Fruit fly (Drosophila melanogaster): Measurements from ENCODE around the gene CG6908.
A peak's percentile ranks its signal among the peaks of the same experiment; 100 is the strongest.

DNA sequence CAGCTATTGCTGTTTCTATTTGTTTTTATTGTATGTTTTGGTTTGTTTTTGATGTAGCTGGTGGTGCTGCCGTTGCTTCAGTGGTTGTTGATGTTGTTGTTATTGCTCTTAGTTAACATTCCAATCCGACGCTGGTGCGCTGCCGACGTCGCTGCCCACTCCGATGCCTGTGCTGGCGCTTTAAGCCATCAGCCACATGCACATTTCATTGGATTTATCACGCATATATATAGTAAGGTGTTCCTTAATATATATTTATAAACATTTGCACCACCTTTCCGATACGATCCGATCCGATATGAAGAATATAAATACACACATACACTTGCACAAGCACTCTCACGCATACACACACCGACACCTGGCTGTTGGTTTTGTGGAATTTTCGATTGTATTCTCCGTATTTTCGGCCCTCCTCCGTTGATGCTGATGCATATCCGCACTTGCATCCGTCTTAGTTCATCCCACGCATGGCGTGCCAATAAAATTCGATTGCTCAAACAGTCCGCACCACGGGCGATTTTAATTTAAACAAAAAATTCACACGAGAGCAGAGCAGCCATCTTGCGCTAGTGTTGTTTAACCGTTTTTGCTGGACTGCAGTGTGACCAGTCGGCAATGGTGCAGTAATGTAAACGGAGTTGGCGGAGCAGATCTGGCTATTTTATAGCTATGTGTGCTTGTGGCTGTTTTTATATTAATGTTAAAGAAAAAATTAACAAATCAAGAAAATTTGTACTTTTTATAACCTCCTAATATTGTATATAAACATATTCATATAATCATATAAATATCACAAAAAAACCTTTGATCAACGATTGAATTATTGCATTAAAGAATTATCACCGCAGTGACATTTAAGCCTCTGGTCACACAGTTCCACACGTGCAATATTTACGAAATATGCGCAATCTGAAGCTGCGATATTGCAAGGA, 39.5 kb downstream of the CG6908 start, which contains the start of the genes Csk and Elp1:
- no peak for TF ChIP-seq pan (optimal IDR thresholded peaks at IDR 0.05)
- peak; percentile 41 for TF ChIP-seq CG9705 (GFP tag; optimal IDR thresholded peaks at IDR 0.05)
- TF ChIP-seq Jra (GFP tag; optimal IDR thresholded peaks at IDR 0.05) = no peak
- TF ChIP-seq rgr (GFP tag; optimal IDR thresholded peaks at IDR 0.05) = peak; percentile 69
- no peak for TF ChIP-seq sage (GFP tag; optimal IDR thresholded peaks at IDR 0.05)
- TF ChIP-seq lola (GFP tag; optimal IDR thresholded peaks at IDR 0.05) = no peak
- peak; percentile 63 for TF ChIP-seq h (GFP tag; optimal IDR thresholded peaks at IDR 0.05)
- peak; percentile 51 for TF ChIP-seq sv (GFP tag; optimal IDR thresholded peaks at IDR 0.05)
- no peak for TF ChIP-seq Vsx2 (GFP tag; optimal IDR thresholded peaks at IDR 0.05; ENCODE audit: partially characterized antibody)
- TF ChIP-seq psq (GFP tag; optimal IDR thresholded peaks at IDR 0.05) = peak; percentile 7
- TF ChIP-seq Abd-B (GFP tag; optimal IDR thresholded peaks at IDR 0.05) = no peak
- peak; percentile 58 for TF ChIP-seq br (GFP tag; optimal IDR thresholded peaks at IDR 0.05)
